Fruit fly (Drosophila melanogaster) whole organism, embryonic: ENCODE data around the gene ATPsynB.
A peak's percentile ranks its signal among the peaks of the same experiment; 100 is the strongest.

Source experiments
- Bteb2 ChIP-seq: fragments of 200-800 bp; sonication (Bioruptor generic); optimal IDR thresholded peaks from 2 replicates; lab custom pipeline; 2016; ENCODE audit warnings: missing biosample characterization, missing genetic modification characterization
- CG10565 ChIP-seq: fragments of 200-800 bp; sonication (Bioruptor generic); optimal IDR thresholded peaks from 3 replicates; lab custom pipeline; 2016; ENCODE audit warnings: missing biosample characterization, mild to moderate bottlenecking, missing genetic modification characterization
- CG11247 ChIP-seq: fragments of 200-800 bp; sonication (Bioruptor generic); IDR thresholded peaks from 2 replicates; pipeline ENCODE4 v1.3.6; 2022; ENCODE audit warnings: missing biosample characterization, missing genetic modification characterization
- CG11504 ChIP-seq: fragments of 200-800 bp; sonication (Bioruptor generic); optimal IDR thresholded peaks from 3 replicates; lab custom pipeline; 2019; ENCODE audit warnings: missing biosample characterization, mild to moderate bottlenecking, missing genetic modification characterization, moderate library complexity
- CG11560 ChIP-seq: fragments of 200-800 bp; sonication (Bioruptor generic); IDR thresholded peaks from 3 replicates; pipeline ENCODE4 v1.3.6; 2022; ENCODE audit warnings: missing biosample characterization, missing genetic modification characterization
- CG12299 ChIP-seq: fragments of 200-800 bp; sonication (Bioruptor generic); optimal IDR thresholded peaks from 2 replicates; lab custom pipeline; 2018; ENCODE audit warnings: missing biosample characterization, mild to moderate bottlenecking, missing genetic modification characterization
- CG14667 ChIP-seq: fragments of 200-800 bp; sonication (Bioruptor generic); IDR thresholded peaks from 2 replicates; pipeline ENCODE4 v1.3.6; 2022; ENCODE audit warnings: missing biosample characterization, missing genetic modification characterization
- CG15269 ChIP-seq: fragments of 200-800 bp; sonication (Bioruptor generic); optimal IDR thresholded peaks from 2 replicates; lab custom pipeline; 2018; ENCODE audit warnings: missing biosample characterization, mild to moderate bottlenecking, missing genetic modification characterization, moderate library complexity
- CG1603 ChIP-seq: fragments of 200-800 bp; sonication (Bioruptor generic); optimal IDR thresholded peaks from 2 replicates; lab custom pipeline; 2019; ENCODE audit warnings: missing biosample characterization, mild to moderate bottlenecking, missing genetic modification characterization, moderate library complexity
- CG16779 ChIP-seq: fragments of 200-800 bp; sonication (Bioruptor generic); IDR thresholded peaks from 2 replicates; pipeline ENCODE4 v1.3.6; 2022; ENCODE audit warnings: missing biosample characterization, missing genetic modification characterization
- CG16815 ChIP-seq: fragments of 200-800 bp; sonication (Bioruptor generic); optimal IDR thresholded peaks from 3 replicates; lab custom pipeline; 2017; ENCODE audit warnings: missing biosample characterization, mild to moderate bottlenecking, missing genetic modification characterization
- CG2875 ChIP-seq: fragments of 200-800 bp; sonication (Bioruptor generic); optimal IDR thresholded peaks from 2 replicates; lab custom pipeline; 2017; ENCODE audit warnings: missing biosample characterization, mild to moderate bottlenecking, missing genetic modification characterization, missing genetic modification reagents
- CG30431 ChIP-seq: fragments of 200-800 bp; sonication (Bioruptor generic); optimal IDR thresholded peaks from 2 replicates; lab custom pipeline; 2017; ENCODE audit warnings: missing biosample characterization, missing genetic modification characterization
- CG33557 ChIP-seq: fragments of 200-800 bp; sonication (Bioruptor generic); optimal IDR thresholded peaks from 2 replicates; lab custom pipeline; 2019; ENCODE audit warnings: missing biosample characterization, mild to moderate bottlenecking, missing genetic modification characterization, moderate library complexity
- CG4730 ChIP-seq: fragments of 200-800 bp; sonication (Bioruptor generic); IDR thresholded peaks from 2 replicates; pipeline ENCODE4 v1.3.6; 2022; ENCODE audit warnings: missing biosample characterization, missing genetic modification characterization
- CG6791 ChIP-seq: fragments of 200-800 bp; sonication (Bioruptor generic); IDR thresholded peaks from 3 replicates; pipeline ENCODE4 v1.3.6; 2022; ENCODE audit warnings: missing biosample characterization, missing genetic modification characterization; ENCODE audit not compliant: partially characterized antibody
- CG7963 ChIP-seq: fragments of 200-800 bp; sonication (Bioruptor generic); IDR thresholded peaks from 3 replicates; pipeline ENCODE4 v1.3.6; 2022; ENCODE audit warnings: missing biosample characterization, missing genetic modification characterization; ENCODE audit not compliant: partially characterized antibody
- CG8388 ChIP-seq: fragments of 200-800 bp; sonication (Bioruptor generic); optimal IDR thresholded peaks from 2 replicates; lab custom pipeline; 2019; ENCODE audit warnings: missing biosample characterization, mild to moderate bottlenecking, missing genetic modification characterization, moderate library complexity
- CG9215 ChIP-seq: fragments of 200-800 bp; sonication (Bioruptor generic); IDR thresholded peaks from 2 replicates; pipeline ENCODE4 v1.3.6; 2022; ENCODE audit warnings: missing biosample characterization, missing genetic modification characterization
- CG9437 ChIP-seq: fragments of 200-800 bp; sonication (Bioruptor generic); optimal IDR thresholded peaks from 2 replicates; lab custom pipeline; 2018; ENCODE audit warnings: missing biosample characterization, mild to moderate bottlenecking, missing genetic modification characterization
- CG9727 ChIP-seq: fragments of 200-800 bp; sonication (Bioruptor generic); optimal IDR thresholded peaks from 3 replicates; lab custom pipeline; 2017; ENCODE audit warnings: missing biosample characterization, mild to moderate bottlenecking, missing genetic modification characterization
- D19B ChIP-seq: fragments of 200-800 bp; sonication (Bioruptor generic); optimal IDR thresholded peaks from 2 replicates; lab custom pipeline; 2017; ENCODE audit warnings: missing biosample characterization, mild to moderate bottlenecking, missing genetic modification characterization
- Dbx ChIP-seq: fragments of 200-800 bp; sonication (Bioruptor generic); IDR thresholded peaks from 3 replicates; pipeline ENCODE4 v1.3.6; 2022; ENCODE audit warnings: missing biosample characterization, missing genetic modification characterization
- E2f2 ChIP-seq: fragments of 200-800 bp; sonication (Bioruptor generic); IDR thresholded peaks from 2 replicates; pipeline ENCODE4 v1.3.6; 2022; ENCODE audit warnings: missing biosample characterization, missing genetic modification characterization
- GATAe ChIP-seq: fragments of 200-800 bp; sonication (Bioruptor generic); conservative IDR thresholded peaks from 2 replicates; pipeline ENCODE4 v1.3.6; 2022; ENCODE audit warnings: missing biosample characterization, missing genetic modification characterization
- HLH3B ChIP-seq: fragments of 200-800 bp; sonication (Bioruptor generic); IDR thresholded peaks from 2 replicates; pipeline ENCODE4 v1.3.6; 2022; ENCODE audit warnings: missing biosample characterization, missing genetic modification characterization
- Hmx ChIP-seq: fragments of 200-800 bp; sonication (Bioruptor generic); optimal IDR thresholded peaks from 2 replicates; lab custom pipeline; 2016; ENCODE audit warnings: missing biosample characterization, missing genetic modification characterization
- Lim3 ChIP-seq: fragments of 200-800 bp; sonication (Bioruptor generic); IDR thresholded peaks from 2 replicates; pipeline ENCODE4 v1.3.6; 2022; ENCODE audit warnings: missing biosample characterization, missing genetic modification characterization
- Oaz ChIP-seq: fragments of 200-800 bp; sonication (Bioruptor generic); IDR thresholded peaks from 2 replicates; pipeline ENCODE4 v1.3.6; 2022; ENCODE audit warnings: missing biosample characterization, missing genetic modification characterization
- Optix ChIP-seq: fragments of 200-800 bp; sonication (Bioruptor generic); IDR thresholded peaks from 3 replicates; pipeline ENCODE4 v1.3.6; 2022; ENCODE audit warnings: missing biosample characterization, missing genetic modification characterization
- Sox102F ChIP-seq: fragments of 200-800 bp; sonication (Bioruptor generic); optimal IDR thresholded peaks from 2 replicates; lab custom pipeline; 2018; ENCODE audit warnings: missing biosample characterization, mild to moderate bottlenecking, missing genetic modification characterization, moderate library complexity
- Ssrp ChIP-seq: fragments of 200-800 bp; sonication (Bioruptor generic); optimal IDR thresholded peaks from 2 replicates; lab custom pipeline; 2018; ENCODE audit warnings: missing biosample characterization, mild to moderate bottlenecking, missing genetic modification characterization, moderate library complexity
- amos ChIP-seq: fragments of 200-800 bp; sonication (Bioruptor generic); IDR thresholded peaks from 2 replicates; pipeline ENCODE4 v1.3.6; 2022; ENCODE audit warnings: missing biosample characterization, missing genetic modification characterization; ENCODE audit not compliant: partially characterized antibody
- crp ChIP-seq, 2 experiments: fragments of 200-800 bp; sonication (Bioruptor generic); optimal IDR thresholded peaks; 2 replicates in 1 of 2; 3 replicates in 1 of 2; lab custom pipeline; 2017; ENCODE audit warnings: missing biosample characterization in 2 of 2, missing genetic modification characterization in 2 of 2, mild to moderate bottlenecking in 1 of 2, moderate library complexity in 1 of 2
- disco-r ChIP-seq: fragments of 200-800 bp; sonication (Bioruptor generic); optimal IDR thresholded peaks from 2 replicates; lab custom pipeline; 2016; ENCODE audit warnings: missing biosample characterization, missing genetic modification characterization
- dmrt99B ChIP-seq: fragments of 200-800 bp; sonication (Bioruptor generic); optimal IDR thresholded peaks from 2 replicates; lab custom pipeline; 2018; ENCODE audit warnings: missing biosample characterization, mild to moderate bottlenecking, missing genetic modification characterization, moderate library complexity
- gcm ChIP-seq: fragments of 200-800 bp; sonication (Bioruptor generic); optimal IDR thresholded peaks from 2 replicates; lab custom pipeline; 2019; ENCODE audit warnings: missing biosample characterization, mild to moderate bottlenecking, missing genetic modification characterization, moderate library complexity
- gcm2 ChIP-seq: fragments of 200-800 bp; sonication (Bioruptor generic); optimal IDR thresholded peaks from 2 replicates; lab custom pipeline; 2016; ENCODE audit warnings: missing biosample characterization, missing genetic modification characterization
- gem ChIP-seq: fragments of 200-800 bp; sonication (Bioruptor generic); optimal IDR thresholded peaks from 2 replicates; lab custom pipeline; 2019; ENCODE audit warnings: missing biosample characterization, mild to moderate bottlenecking, missing genetic modification characterization, moderate library complexity
- gsb-n ChIP-seq: fragments of 200-800 bp; sonication (Bioruptor generic); optimal IDR thresholded peaks from 3 replicates; lab custom pipeline; 2018; ENCODE audit warnings: missing biosample characterization, mild to moderate bottlenecking, missing genetic modification characterization
- ham ChIP-seq: fragments of 200-800 bp; sonication (Bioruptor generic); IDR thresholded peaks from 2 replicates; pipeline ENCODE4 v1.3.6; 2022; ENCODE audit warnings: missing biosample characterization, missing genetic modification characterization
- insv ChIP-seq, 2 experiments: fragments of 200-800 bp; sonication (Bioruptor generic); optimal IDR thresholded peaks; 3 replicates each; lab custom pipeline; 2016 to 2018; ENCODE audit warnings: missing biosample characterization in 2 of 2, missing genetic modification characterization in 2 of 2
- lola ChIP-seq, 3 experiments: fragments of >200 bp in 2 of 3; fragments of 200-800 bp in 1 of 3; sonication (Bioruptor generic) in 1 of 3; optimal IDR thresholded peaks; 2 replicates each; lab custom pipeline; 2017 to 2019; ENCODE audit warnings: missing biosample characterization in 3 of 3, missing genetic modification characterization in 3 of 3, mild to moderate bottlenecking in 1 of 3, moderate library complexity in 1 of 3
- pita ChIP-seq: fragments of 200-800 bp; sonication (Bioruptor generic); optimal IDR thresholded peaks from 2 replicates; lab custom pipeline; 2017; ENCODE audit warnings: missing biosample characterization, mild to moderate bottlenecking, missing genetic modification characterization
- psq ChIP-seq: fragments of 200-800 bp; sonication (Bioruptor generic); optimal IDR thresholded peaks from 2 replicates; lab custom pipeline; 2017; ENCODE audit warnings: missing biosample characterization, missing genetic modification characterization
- pum ChIP-seq: fragments of 200-800 bp; sonication (Bioruptor generic); optimal IDR thresholded peaks from 2 replicates; lab custom pipeline; 2016; ENCODE audit warnings: missing biosample characterization, missing genetic modification characterization
- run ChIP-seq: fragments of 200-800 bp; sonication (Bioruptor generic); optimal IDR thresholded peaks from 3 replicates; lab custom pipeline; 2018; ENCODE audit warnings: missing biosample characterization, mild to moderate bottlenecking, missing genetic modification characterization
- slou ChIP-seq: fragments of 200-800 bp; sonication (Bioruptor generic); optimal IDR thresholded peaks from 3 replicates; lab custom pipeline; 2016; ENCODE audit warnings: missing biosample characterization, missing genetic modification characterization
- stwl ChIP-seq: fragments of 200-800 bp; sonication (Bioruptor generic); optimal IDR thresholded peaks from 3 replicates; lab custom pipeline; 2018; ENCODE audit warnings: missing biosample characterization, mild to moderate bottlenecking, missing genetic modification characterization, moderate library complexity
- zfh2 ChIP-seq: fragments of 200-800 bp; sonication (Bioruptor generic); optimal IDR thresholded peaks from 2 replicates; lab custom pipeline; 2016; ENCODE audit warnings: missing biosample characterization, missing genetic modification characterization

Gene ATPsynB

DNA sequence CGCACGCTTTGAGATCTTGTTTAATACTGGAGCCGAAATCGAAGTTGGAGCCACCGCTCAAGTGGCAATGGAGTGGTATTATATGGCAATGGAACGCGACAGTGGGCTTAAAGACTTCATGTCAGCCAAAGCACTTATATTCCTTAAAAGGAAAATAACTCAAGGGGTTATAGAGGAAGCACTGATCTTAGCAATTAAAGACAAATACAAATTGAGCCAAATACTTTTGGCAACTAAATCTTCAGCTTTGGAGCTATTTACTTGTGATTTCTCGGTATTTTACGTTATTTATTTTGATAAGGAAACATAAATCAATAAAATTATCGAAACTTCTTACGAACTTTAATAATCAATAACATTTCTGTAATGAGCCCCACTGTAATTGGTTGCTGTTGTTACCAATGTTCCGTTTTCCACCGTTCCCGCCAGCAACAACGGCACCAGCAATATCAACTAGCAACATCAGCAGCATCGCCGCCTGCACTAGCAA is 14.3 kb downstream of the ATPsynB start (continued):
- TF ChIP-seq CG10565 (peak; percentile 71), CG2875 (GFP tag; lab: Kevin White, UChicago) (peak; percentile 82), psq (GFP tag; lab: Kevin White, UChicago) (no peak), slou (GFP tag; lab: Kevin White, UChicago) (peak; percentile 19), CG33557 (GFP tag; lab: Kevin White, UChicago) (peak; percentile 72), crp (GFP tag; optimal IDR thresholded peaks at IDR 0.05; lab: Kevin White, UChicago) (peak in 1 of 2 experiments; percentile 31), gcm (peak; percentile 80), CG11560 (tag; lab: Robert Waterston, UW) (peak; percentile 65; the same call in 2 of the 3 replicates), E2f2 (GFP tag; lab: Robert Waterston, UW) (peak; percentile 68), zfh2 (GFP tag; lab: Kevin White, UChicago) (peak; percentile 45), Ssrp (tag; lab: Kevin White, UChicago) (peak; percentile 74), Optix (GFP tag; lab: Robert Waterston, UW) (peak; percentile 71), stwl (tag; lab: Kevin White, UChicago) (peak; percentile 45), CG9437 (GFP tag; lab: Kevin White, UChicago) (peak; percentile 72), CG8388 (peak; percentile 86), Oaz (GFP tag; lab: Robert Waterston, UW) (peak; percentile 75), D19B (GFP tag; lab: Kevin White, UChicago) (peak; percentile 59), CG16779 (GFP tag; lab: Robert Waterston, UW) (0 out of 2 replicates have a peak, but pooled peaks have one; percentile 42), lola (GFP tag; optimal IDR thresholded peaks at IDR 0.05; lab: Kevin White, UChicago) (peak in 1 of 3 experiments; percentile 83), CG11247 (GFP tag; lab: Robert Waterston, UW) (peak; percentile 77), gcm2 (GFP tag; lab: Kevin White, UChicago) (peak; percentile 35), Sox102F (GFP tag; lab: Kevin White, UChicago) (peak; percentile 76), gem (tag; lab: Kevin White, UChicago) (peak; percentile 94), disco-r (GFP tag; lab: Kevin White, UChicago) (peak; percentile 62), Lim3 (GFP tag; lab: Robert Waterston, UW) (no peak), CG15269 (peak; percentile 79), CG12299 (tag; lab: Kevin White, UChicago) (peak; percentile 60), CG1603 (tag; lab: Kevin White, UChicago) (peak; percentile 75), pum (GFP tag; lab: Kevin White, UChicago) (peak; percentile 85), amos (no peak), Dbx (GFP tag; lab: Robert Waterston, UW) (peak; percentile 69; the same call in 2 of the 3 replicates), ham (no peak), HLH3B (GFP tag; lab: Robert Waterston, UW) (peak; percentile 88), GATAe (GFP tag; lab: Robert Waterston, UW) (peak; percentile 49), dmrt99B (tag; lab: Kevin White, UChicago) (peak; percentile 95), CG9727 (peak; percentile 81), CG16815 (GFP tag; lab: Kevin White, UChicago) (peak; percentile 46), insv (GFP tag; optimal IDR thresholded peaks at IDR 0.05; lab: Kevin White, UChicago) (no peak), CG14667 (GFP tag; lab: Robert Waterston, UW) (peak; percentile 82), CG11504 (tag; lab: Kevin White, UChicago) (peak; percentile 100), CG7963 (GFP tag; lab: Robert Waterston, UW) (no peak), CG30431 (GFP tag; lab: Kevin White, UChicago) (no peak), run (tag; lab: Kevin White, UChicago) (peak; percentile 78), CG4730 (peak; percentile 88), Bteb2 (GFP tag; lab: Kevin White, UChicago) (peak; percentile 72), gsb-n (tag; lab: Kevin White, UChicago) (peak; percentile 80), pita (GFP tag; lab: Kevin White, UChicago) (no peak), CG9215 (GFP tag; lab: Robert Waterston, UW) (peak; percentile 74), CG6791 (GFP tag; lab: Robert Waterston, UW) (no peak), Hmx (GFP tag; lab: Kevin White, UChicago) (peak; percentile 19)
